Fruit fly (Drosophila melanogaster) whole organism, larva: ENCODE data around the gene CG15892.

ENCODE experiments used
- noc ChIP-seq: fragments of 200-800 bp; sonication (Bioruptor generic); optimal IDR thresholded peaks from 3 replicates; lab custom pipeline; 2019; ENCODE audit warnings: missing biosample characterization, mild to moderate bottlenecking, missing genetic modification characterization, moderate library complexity

CG15892 gene

DNA sequence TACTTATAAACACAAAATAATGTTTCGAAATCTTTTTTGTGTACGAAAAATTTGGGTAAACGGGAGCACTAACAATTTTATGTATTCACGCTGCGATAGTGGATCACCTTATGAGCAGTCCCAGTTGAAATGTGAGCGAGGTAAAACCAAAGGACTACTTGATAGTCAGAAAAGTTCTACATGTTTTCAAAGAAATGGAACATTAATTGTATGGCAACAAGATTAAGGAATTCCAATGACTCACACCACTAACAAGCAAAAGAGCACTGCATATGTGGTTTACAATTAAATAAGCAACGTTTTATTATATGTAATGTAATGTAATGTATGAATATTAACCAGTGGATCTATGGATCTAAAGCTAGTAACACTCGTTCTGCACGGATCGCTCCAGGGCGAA lies at the start of gene CG15892:
TSS of gene CG15892 (minus strand) at position 101 of the 400 bp plus-strand sequence.
- TF ChIP-seq noc (tag; lab: Kevin White, UChicago), result no peak

DNA sequence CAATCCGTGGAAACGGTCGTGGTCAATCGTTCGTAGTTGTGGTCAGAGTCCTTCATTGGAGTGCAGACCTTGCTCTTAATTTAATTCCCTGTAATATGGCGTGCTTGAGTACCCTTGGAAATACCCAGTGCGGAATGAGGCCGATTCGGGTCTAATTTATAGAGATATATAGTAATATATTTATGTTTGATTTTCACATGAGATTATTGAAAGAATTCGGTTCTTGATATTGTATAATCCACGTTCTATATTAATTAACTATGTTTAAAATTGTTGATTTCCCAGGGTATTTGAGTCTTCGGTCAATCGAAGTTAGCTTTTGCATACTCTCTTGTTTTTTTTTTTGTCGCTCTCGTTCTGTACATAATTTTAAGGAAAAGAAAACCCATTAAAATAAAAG lies 49.2 kb upstream of the CG15892 start:
- no peak for TF ChIP-seq noc (tag; lab: Kevin White, UChicago)

DNA sequence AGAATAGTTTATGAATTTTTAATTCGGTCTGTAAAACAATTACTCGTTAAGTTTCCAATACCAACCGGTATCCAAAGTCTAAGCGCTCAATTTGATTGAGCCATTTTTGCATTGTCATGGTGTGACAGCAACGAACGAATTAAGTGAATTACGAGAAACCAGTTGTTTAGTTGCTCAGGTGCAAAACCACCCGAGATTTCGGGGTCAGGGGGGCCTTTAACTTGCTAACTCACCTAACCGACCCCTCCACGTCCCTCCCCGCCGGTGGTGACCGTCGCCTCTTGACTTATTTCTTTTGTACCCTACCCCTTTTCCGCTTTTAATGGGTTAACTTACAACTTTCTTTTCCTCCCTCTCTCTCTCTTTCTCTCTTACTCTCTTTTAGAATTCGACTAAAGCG lies 47.5 kb upstream of the CG15892 start:
- TF ChIP-seq noc (tag; lab: Kevin White, UChicago), result no peak

DNA sequence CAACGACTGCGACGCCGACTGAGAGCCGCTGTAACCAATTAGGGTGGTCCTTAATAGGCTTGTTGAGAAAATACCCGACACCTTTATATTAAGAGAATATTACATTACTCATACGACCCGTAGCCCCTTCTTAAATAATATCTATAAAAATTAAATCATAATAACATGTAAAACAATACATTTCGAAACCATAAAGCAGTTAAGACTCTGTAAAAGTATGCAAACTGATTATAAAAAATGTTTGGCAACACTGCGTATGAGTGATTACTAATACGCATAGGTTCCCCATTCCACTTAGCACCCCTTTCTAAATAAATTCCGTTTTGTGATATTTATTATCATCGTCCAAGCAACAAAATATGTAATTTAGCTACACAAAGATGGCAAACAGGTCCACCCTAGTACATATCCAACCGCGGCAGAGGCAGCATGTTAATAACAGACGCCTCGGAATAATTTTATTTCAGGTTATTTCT lies 46.5 kb upstream of the CG15892 start:
- peak; percentile 87 for TF ChIP-seq noc (tag; lab: Kevin White, UChicago)

DNA sequence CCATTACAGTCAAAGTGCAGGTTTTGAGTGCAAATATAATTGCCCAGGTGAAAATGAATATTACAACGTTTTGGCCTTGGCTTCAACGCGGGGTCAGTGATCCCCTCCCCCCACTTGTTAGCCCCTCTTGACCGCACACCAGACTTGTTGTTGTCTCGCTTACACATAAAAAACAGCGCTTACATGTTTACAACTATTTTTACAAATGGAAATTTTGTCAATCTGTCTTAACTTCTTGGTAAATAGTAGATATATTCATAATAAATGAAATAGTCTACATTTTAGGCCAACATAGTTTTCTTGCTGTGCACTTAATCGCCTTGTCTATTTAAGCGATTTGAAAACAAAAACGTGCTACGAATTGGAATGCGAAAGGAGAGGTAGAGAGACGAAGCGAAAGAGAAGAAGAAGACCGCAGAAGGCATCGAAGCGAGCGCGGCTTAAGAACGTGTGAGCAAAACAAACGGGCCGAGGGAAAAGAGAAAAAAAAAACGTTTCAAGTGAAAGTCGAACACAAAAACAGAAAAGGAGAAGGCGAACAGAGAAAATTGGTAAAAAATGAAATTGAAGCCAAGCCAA lies 45.9 kb upstream of the CG15892 start:
- peak; percentile 12 for TF ChIP-seq noc (tag; lab: Kevin White, UChicago)

DNA sequence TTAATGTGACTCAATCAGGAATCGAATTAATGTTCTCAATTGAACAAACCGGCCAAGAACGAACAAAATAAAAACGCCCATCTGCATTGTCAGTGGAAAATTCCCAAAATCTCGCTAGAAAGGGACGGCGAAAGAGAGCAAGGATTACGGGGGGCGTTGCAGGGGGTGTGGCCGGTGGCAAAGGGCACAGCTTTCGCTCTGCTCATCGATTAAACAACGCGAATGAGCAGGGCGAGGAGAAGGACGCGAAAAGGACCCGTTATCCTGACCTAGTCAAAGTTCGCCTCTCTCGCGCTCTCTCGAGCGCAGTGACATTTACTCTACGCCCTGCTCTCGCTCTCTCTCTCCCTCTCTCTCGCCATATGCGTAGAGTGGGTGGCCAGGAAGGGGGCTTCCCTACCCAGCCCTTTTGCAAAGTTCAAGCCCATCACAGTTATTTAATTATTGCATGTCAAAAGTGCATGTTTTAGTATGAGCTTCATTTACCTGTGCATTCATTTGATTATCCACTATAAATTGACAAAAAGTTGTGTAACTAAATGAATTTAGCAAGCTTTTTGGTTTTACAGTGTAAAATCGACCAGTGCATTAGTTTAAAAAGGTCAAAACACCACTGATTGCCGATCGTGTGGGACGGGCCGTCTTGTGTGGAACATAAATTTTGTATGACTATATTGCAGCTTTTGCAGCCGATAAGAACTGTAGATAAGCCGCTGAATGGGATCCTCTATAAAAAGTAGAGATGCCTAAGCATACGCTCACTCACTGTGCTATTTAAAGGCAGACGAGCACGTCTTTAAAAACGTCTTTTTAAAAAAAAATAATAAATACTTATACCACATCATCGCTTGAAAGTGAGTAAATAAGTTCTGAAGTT lies 44.8 kb upstream of the CG15892 start:
- TF ChIP-seq noc (tag; lab: Kevin White, UChicago), result no peak

DNA sequence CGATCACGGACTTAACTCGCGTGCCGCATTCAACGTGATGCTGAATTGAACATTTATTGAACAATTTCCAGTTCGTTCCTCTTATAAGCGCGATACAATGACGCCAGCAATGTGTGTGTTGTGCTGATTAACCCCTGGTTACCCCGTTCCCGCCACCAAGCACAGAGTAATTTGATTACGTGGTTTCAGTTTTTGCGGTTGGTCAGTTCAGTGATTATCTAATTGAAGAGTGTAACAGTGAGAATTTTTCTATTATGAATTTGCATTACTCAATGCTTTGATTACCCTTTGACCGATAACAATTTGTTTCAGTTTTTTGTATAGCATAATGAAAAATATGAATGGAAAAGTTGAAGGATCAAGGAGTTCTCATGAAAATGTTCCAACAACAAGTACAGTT lies 43.6 kb upstream of the CG15892 start, which contains the start of gene CG3842:
TSS of gene CG3842 (plus strand) at position 61 of the 400 bp plus-strand sequence.
- no peak for TF ChIP-seq noc (tag; lab: Kevin White, UChicago)

DNA sequence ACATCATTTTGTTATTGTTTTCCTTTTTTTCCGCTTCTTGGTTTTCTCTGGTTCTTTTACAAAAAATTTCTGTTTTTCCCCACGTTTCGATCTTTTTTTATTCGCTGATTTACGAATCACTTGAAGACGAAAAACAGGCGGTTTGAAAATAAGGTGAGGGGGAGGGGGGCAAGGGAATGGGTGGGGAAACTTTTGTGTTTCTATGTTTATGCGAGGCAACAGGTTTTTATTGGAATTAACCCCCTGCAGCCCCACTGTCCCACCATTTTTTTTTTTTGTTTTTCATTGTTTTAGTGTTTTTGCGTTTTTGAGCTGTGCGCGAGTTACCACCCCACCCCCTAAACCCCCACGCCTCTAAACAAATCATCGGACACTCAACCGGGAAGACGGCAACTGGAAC lies 40.8 kb upstream of the CG15892 start:
- no peak for TF ChIP-seq noc (tag; lab: Kevin White, UChicago)

DNA sequence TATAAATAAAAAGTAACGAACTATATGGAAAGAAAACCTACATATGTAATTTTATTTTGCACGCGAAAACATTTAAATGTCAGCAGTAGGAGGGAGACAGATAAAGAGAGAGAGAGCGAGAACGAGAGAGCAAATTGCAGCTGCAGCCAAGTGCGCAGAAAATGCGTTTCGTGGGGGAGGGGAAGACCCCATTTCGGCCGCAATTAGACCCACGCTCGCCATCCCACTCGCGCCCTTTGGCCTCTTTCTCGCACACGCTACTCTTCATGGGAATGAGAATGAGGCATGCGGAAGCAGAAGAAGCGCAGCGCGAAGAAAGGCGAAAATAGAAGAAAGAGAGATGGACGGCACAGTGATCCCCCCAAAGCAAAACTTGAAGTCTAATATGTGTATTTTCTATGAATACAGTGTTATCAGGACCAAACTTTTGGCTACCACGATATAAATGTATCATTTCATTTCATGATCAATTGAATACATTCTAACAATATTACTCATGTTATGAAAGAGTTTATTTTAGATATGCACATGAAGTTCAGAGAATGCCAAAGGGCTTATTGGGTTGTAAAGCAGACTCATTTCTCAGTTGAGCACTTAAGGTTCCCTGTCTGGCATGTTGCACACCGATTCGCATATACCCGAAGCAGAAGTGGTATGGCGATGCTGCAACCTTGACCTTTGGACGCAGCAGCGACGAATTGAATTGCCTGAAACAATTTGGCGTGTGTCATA lies 39.0 kb upstream of the CG15892 start:
- no peak for TF ChIP-seq noc (tag; lab: Kevin White, UChicago)

DNA sequence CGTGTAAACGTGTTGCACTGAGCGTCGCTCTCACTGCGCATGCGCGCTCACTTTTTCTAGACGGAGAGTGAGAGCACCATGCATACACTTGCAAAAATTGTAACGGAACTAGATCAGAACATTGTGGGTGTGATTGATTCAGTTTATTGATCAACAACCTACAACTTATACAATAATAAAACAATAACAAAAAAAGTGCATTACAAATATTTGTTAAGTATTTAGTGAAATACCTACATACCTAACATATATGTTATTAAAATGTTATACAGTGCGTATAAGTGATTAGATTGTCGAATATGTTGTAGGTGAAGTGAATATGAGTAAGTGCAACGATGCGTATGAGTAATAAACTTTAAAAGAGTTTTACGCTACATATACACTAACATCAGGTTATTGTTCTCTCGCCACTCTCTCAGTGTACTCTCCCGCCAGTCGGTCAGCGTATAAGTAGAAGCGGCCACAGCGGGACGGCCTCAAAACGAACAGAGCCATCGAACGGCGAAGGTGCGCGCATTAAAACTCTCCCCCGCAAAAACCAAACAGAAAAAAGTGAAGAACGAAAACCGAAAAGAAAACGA lies 36.3 kb upstream of the CG15892 start, which contains the start of gene CG42240:
TSS of gene CG42240 (plus strand) at position 474 of the 581 bp plus-strand sequence.
- peak; percentile 53 for TF ChIP-seq noc (tag; lab: Kevin White, UChicago)

DNA sequence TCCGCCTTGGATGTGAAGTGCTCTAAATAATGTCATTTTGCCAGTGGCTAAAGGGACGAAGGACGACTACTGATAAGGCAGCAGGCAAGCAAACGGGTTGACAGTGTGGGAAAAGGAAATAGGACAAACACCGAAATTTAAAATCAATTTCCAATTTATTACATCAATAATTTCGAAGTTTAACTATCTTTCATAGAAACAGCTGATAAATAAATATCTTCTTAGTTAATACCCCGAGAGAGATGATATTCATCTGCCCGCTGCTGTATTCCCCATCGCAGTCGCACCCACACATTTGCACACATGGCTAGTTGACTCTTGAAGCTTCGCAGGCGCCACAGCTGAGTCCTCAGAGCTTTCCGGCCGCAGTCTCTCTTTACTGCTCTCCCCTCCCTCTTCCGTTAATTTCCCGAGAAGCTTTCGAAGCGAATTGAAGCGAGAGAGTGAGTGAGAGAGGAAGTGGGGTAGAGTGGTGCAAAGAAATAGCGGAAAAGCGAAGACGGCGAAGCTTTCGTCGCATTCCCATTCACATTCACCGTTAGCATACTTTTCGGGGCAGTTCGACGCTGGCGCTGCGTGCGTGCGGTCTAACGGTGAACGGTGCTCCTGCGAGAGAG lies 22.8 kb upstream of the CG15892 start:
- no peak for TF ChIP-seq noc (tag; lab: Kevin White, UChicago)

DNA sequence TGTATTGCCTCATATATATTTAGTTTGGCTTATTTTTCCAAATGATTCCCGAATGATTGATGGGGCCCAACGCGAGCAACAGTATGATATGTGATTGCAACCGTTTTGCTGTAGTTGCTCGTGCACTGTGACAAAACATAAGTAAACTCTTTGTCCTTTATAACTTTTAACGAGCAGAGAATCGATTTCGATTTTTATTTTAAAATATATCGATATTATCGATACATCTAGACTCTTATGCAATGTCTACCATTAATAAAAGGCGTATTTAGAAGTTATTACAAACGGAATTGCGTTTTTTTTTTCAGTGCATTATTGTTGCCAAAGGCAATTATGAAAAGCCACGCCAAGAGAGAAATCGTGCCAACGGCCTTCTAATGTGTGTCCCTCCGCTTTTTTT lies 21.4 kb upstream of the CG15892 start:
- TF ChIP-seq noc (tag; lab: Kevin White, UChicago), result no peak

DNA sequence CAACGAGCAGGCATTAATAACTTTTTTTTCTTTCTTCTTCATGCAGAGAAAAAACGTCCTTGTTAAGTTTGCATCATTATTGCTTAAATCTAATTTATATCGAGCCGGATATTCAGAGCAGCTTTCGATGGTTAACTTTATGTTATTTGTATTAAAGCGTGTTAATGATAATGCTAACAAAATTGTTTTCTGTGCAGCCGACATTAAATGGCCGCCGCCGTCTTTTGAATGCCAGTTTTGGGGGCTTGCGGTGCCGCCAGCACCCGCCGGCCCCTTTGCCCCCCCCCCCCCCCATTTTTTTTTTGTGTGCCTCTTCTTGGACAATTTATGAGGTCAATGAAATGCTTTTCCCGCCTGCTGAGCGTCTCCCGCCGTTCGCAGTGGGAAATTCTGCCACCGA lies 17.4 kb upstream of the CG15892 start:
- TF ChIP-seq noc (tag; lab: Kevin White, UChicago), result no peak

DNA sequence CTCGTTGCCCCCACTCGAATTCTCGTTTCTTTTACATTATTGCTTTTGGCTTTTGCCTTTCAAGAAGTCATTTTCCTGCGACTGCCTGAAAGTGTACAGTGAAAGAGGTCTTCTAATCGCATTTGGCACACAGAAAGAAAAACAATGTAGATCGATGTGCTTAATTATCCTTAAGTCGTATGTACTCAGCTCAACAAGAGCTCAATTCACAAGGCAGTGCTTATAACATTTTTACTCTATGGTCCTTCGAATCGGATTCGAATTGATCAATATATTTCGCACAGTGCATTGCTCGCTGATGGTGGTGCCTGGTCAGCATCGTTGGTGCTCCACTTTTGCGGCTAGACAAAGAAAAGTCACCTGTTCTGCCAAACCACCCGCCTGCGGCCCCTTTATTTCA lies 16.3 kb upstream of the CG15892 start:
- TF ChIP-seq noc (tag; lab: Kevin White, UChicago), result no peak

DNA sequence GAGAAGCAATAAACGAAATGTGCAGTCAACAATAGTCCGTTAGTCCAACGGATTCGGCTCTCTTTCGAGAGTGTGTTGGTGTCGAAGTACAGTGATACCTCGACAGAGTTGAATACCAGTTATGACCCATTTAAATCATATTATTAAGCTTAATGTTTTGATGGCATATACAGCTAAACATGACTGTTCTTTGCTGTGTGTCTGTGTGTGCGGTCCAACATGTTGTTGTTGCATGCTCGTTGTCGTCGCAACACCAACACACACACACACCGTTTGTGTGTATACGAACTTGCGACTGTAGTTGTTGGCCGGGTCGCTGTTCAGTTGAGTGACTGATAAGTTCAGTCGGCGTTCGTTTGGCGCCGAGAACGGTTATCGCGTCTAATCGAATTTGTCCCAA lies 14.7 kb upstream of the CG15892 start, which contains the start of gene CG15894:
TSS of gene CG15894 (plus strand) at position 361 of the 400 bp plus-strand sequence.
- TF ChIP-seq noc (tag; lab: Kevin White, UChicago), result no peak
